Worm (Caenorhabditis elegans) whole organism, young adult: ENCODE data around the gene gpd-3.
A peak's percentile ranks its signal among the peaks of the same experiment; 100 is the strongest.

Experiments used
- B0035.1 ChIP-seq: sonication (generic microtip); optimal IDR thresholded peaks from 2 replicates; lab custom pipeline; 2016; ENCODE audit warnings: missing genetic modification characterization, mild to moderate bottlenecking, missing compliant biosample characterization, missing genotype, missing genetic modification reagents
- F22D6.2 ChIP-seq: sonication (generic microtip); optimal IDR thresholded peaks from 2 replicates; lab custom pipeline; 2016; ENCODE audit warnings: mild to moderate bottlenecking, missing genetic modification characterization, missing compliant biosample characterization
- F55B11.4 ChIP-seq: sonication (generic microtip); optimal IDR thresholded peaks from 2 replicates; lab custom pipeline; 2016; ENCODE audit warnings: missing compliant biosample characterization, missing genetic modification characterization, borderline replicate concordance; ENCODE audit not compliant: insufficient read depth
- K11D2.4 ChIP-seq: fragments of 200-800 bp; sonication (Bioruptor generic); IDR thresholded peaks from 2 replicates; pipeline ENCODE4 v1.3.6; 2022; ENCODE audit warnings: missing genetic modification reagents, missing genetic modification characterization, missing compliant biosample characterization
- T26A5.8 ChIP-seq: sonication (generic microtip); optimal IDR thresholded peaks from 2 replicates; lab custom pipeline; 2016; ENCODE audit warnings: missing genetic modification characterization, missing compliant biosample characterization
- Y79H2A.3 ChIP-seq: fragments of 200-800 bp; sonication (Bioruptor generic); conservative IDR thresholded peaks from 2 replicates; pipeline ENCODE4 v1.3.6; 2022; ENCODE audit warnings: missing genetic modification reagents, missing genetic modification characterization, missing compliant biosample characterization
- ama-1 ChIP-seq, 3 experiments: fragments of 150-350 bp in 1 of 3; sonication (generic microtip) in 2 of 3; optimal IDR thresholded peaks; 2 replicates each; lab custom pipeline; 2014 to 2018; ENCODE audit warnings: missing biosample characterization in 2 of 3, missing genetic modification characterization in 2 of 3, missing genetic modification reagents in 2 of 3
- aptf-2 ChIP-seq: fragments of 200-800 bp; sonication (Bioruptor generic); conservative IDR thresholded peaks from 2 replicates; pipeline ENCODE4 v1.3.6; 2022; ENCODE audit warnings: missing genetic modification reagents, missing genetic modification characterization, missing compliant biosample characterization
- atf-7 ChIP-seq: sonication (generic microtip); optimal IDR thresholded peaks from 2 replicates; lab custom pipeline; 2017; ENCODE audit warnings: mild to moderate bottlenecking, missing genetic modification characterization, missing compliant biosample characterization
- attf-5 ChIP-seq: fragments of 200-800 bp; sonication (Bioruptor generic); optimal IDR thresholded peaks from 2 replicates; lab custom pipeline; 2018; ENCODE audit warnings: mild to moderate bottlenecking, missing genetic modification characterization, missing compliant biosample characterization
- attf-6 ChIP-seq: fragments of 200-800 bp; sonication (Bioruptor generic); IDR thresholded peaks from 2 replicates; pipeline ENCODE4 v1.3.6; 2022; ENCODE audit warnings: missing genetic modification reagents, missing genetic modification characterization, missing compliant biosample characterization
- ccch-3 ChIP-seq: fragments of 200-800 bp; sonication (Bioruptor generic); optimal IDR thresholded peaks from 2 replicates; lab custom pipeline; 2018; ENCODE audit warnings: mild to moderate bottlenecking, missing genetic modification characterization, missing compliant biosample characterization
- cebp-1 ChIP-seq, 2 experiments: fragments of 200-800 bp in 1 of 2; sonication (Bioruptor generic) in 1 of 2; sonication (generic microtip) in 1 of 2; IDR thresholded peaks in 1 of 2; optimal IDR thresholded peaks in 1 of 2; 2 replicates each; pipeline versions ENCODE4 v1.3.6 to Lab custom; 2017 to 2022; ENCODE audit warnings: missing compliant biosample characterization in 2 of 2, missing genetic modification characterization in 2 of 2, mild to moderate bottlenecking in 1 of 2, missing genetic modification reagents in 1 of 2, moderate library complexity in 1 of 2
- ceh-27 ChIP-seq: fragments of 200-800 bp; sonication (Bioruptor generic); optimal IDR thresholded peaks from 2 replicates; lab custom pipeline; 2018; ENCODE audit warnings: mild to moderate bottlenecking, missing genetic modification characterization, moderate library complexity, missing compliant biosample characterization
- ceh-91 ChIP-seq: fragments of 200-800 bp; sonication (Bioruptor generic); IDR thresholded peaks from 2 replicates; pipeline ENCODE4 v1.3.6; 2022; ENCODE audit warnings: missing genetic modification reagents, missing genetic modification characterization, missing compliant biosample characterization
- dpl-1 ChIP-seq: fragments of 150-350 bp; optimal IDR thresholded peaks from 2 replicates; lab custom pipeline; 2014; ENCODE audit warnings: missing biosample characterization, missing genetic modification reagents, missing genetic modification characterization
- egrh-3 ChIP-seq: fragments of 200-800 bp; sonication (Bioruptor generic); IDR thresholded peaks from 2 replicates; pipeline ENCODE4 v1.3.6; 2022; ENCODE audit warnings: missing genetic modification reagents, missing genetic modification characterization, missing compliant biosample characterization
- ets-4 ChIP-seq: fragments of 200-800 bp; sonication (Bioruptor generic); optimal IDR thresholded peaks from 2 replicates; lab custom pipeline; 2018; ENCODE audit warnings: mild to moderate bottlenecking, missing genetic modification characterization, missing compliant biosample characterization
- gei-17 ChIP-seq: fragments of 200-800 bp; sonication (Bioruptor generic); optimal IDR thresholded peaks from 2 replicates; lab custom pipeline; 2018; ENCODE audit warnings: mild to moderate bottlenecking, missing genetic modification characterization, missing compliant biosample characterization
- hlh-12 ChIP-seq: sonication (generic microtip); optimal IDR thresholded peaks from 2 replicates; lab custom pipeline; 2016; ENCODE audit warnings: missing genetic modification characterization, missing compliant biosample characterization
- let-526 ChIP-seq: fragments of 200-800 bp; sonication (Bioruptor generic); IDR thresholded peaks from 2 replicates; pipeline ENCODE4 v1.3.6; 2022; ENCODE audit warnings: missing genetic modification reagents, missing genetic modification characterization, missing compliant biosample characterization
- let-607 ChIP-seq, 2 experiments: fragments of 200-800 bp in 1 of 2; sonication (Bioruptor generic) in 1 of 2; sonication (generic microtip) in 1 of 2; optimal IDR thresholded peaks; 2 replicates each; lab custom pipeline; 2016 to 2018; ENCODE audit warnings: mild to moderate bottlenecking in 2 of 2, missing compliant biosample characterization in 2 of 2, missing genetic modification characterization in 2 of 2, moderate library complexity in 2 of 2, missing genotype in 1 of 2
- lin-54 ChIP-seq: fragments of 200-800 bp; sonication (Bioruptor generic); optimal IDR thresholded peaks from 2 replicates; lab custom pipeline; 2018; ENCODE audit warnings: mild to moderate bottlenecking, missing genetic modification characterization, missing compliant biosample characterization
- lsy-27 ChIP-seq: sonication (generic microtip); optimal IDR thresholded peaks from 2 replicates; lab custom pipeline; 2017; ENCODE audit warnings: missing genetic modification characterization, mild to moderate bottlenecking, missing compliant biosample characterization, antibody characterized with exemption, missing genotype, borderline replicate concordance; ENCODE audit not compliant: insufficient read depth
- madf-10 ChIP-seq: sonication (generic microtip); optimal IDR thresholded peaks from 2 replicates; lab custom pipeline; 2016; ENCODE audit warnings: mild to moderate bottlenecking, missing genetic modification characterization, missing compliant biosample characterization
- madf-3 ChIP-seq: fragments of 200-800 bp; sonication (Bioruptor generic); IDR thresholded peaks from 2 replicates; pipeline ENCODE4 v1.3.6; 2022; ENCODE audit warnings: missing genetic modification reagents, missing genetic modification characterization, missing compliant biosample characterization
- madf-6 ChIP-seq: fragments of 200-800 bp; sonication (Bioruptor generic); IDR thresholded peaks from 2 replicates; pipeline ENCODE4 v1.3.6; 2022; ENCODE audit warnings: missing genetic modification reagents, missing genetic modification characterization, missing compliant biosample characterization
- madf-8 ChIP-seq: fragments of 200-800 bp; sonication (Bioruptor generic); conservative IDR thresholded peaks from 2 replicates; pipeline ENCODE4 v1.3.6; 2022; ENCODE audit warnings: missing genetic modification reagents, missing genetic modification characterization, missing compliant biosample characterization
- nfyb-1 ChIP-seq: fragments of 200-800 bp; sonication (Bioruptor generic); IDR thresholded peaks from 2 replicates; pipeline ENCODE4 v1.3.6; 2022; ENCODE audit warnings: missing genetic modification reagents, missing genetic modification characterization, missing compliant biosample characterization
- nhr-90 ChIP-seq: sonication (generic microtip); optimal IDR thresholded peaks from 2 replicates; lab custom pipeline; 2016; ENCODE audit warnings: missing genotype, mild to moderate bottlenecking, missing genetic modification characterization, missing compliant biosample characterization
- repo-1 ChIP-seq: sonication (generic microtip); optimal IDR thresholded peaks from 2 replicates; lab custom pipeline; 2017; ENCODE audit warnings: mild to moderate bottlenecking, missing genetic modification characterization, missing compliant biosample characterization
- rpc-1 ChIP-seq, 2 experiments: fragments of 150-350 bp in 1 of 2; sonication (generic microtip) in 1 of 2; optimal IDR thresholded peaks; 2 replicates each; lab custom pipeline; 2014 to 2018; ENCODE audit warnings: missing biosample characterization in 1 of 2, missing genetic modification characterization in 1 of 2, missing genetic modification reagents in 1 of 2, missing genotype in 1 of 2
- sdz-38 ChIP-seq: sonication (generic microtip); optimal IDR thresholded peaks from 2 replicates; lab custom pipeline; 2016; ENCODE audit warnings: missing genotype, missing genetic modification characterization, missing compliant biosample characterization
- sea-2 ChIP-seq: fragments of 200-800 bp; sonication (Bioruptor generic); IDR thresholded peaks from 2 replicates; pipeline ENCODE4 v1.3.6; 2022; ENCODE audit warnings: missing genetic modification characterization, missing compliant biosample characterization
- snpc-3.4 ChIP-seq: sonication (generic microtip); optimal IDR thresholded peaks from 2 replicates; lab custom pipeline; 2017; ENCODE audit warnings: missing genetic modification characterization, mild to moderate bottlenecking, missing compliant biosample characterization, antibody characterized with exemption, moderate library complexity, missing genotype, missing genetic modification reagents
- tbp1 ChIP-seq: fragments of 200-800 bp; sonication (Bioruptor generic); optimal IDR thresholded peaks from 2 replicates; lab custom pipeline; 2018; ENCODE audit warnings: mild to moderate bottlenecking, missing genetic modification characterization, missing compliant biosample characterization
- zfh-2 ChIP-seq: fragments of 200-800 bp; sonication (Bioruptor generic); conservative IDR thresholded peaks from 2 replicates; pipeline ENCODE4 v1.3.6; 2022; ENCODE audit warnings: missing genetic modification reagents, missing genetic modification characterization, missing compliant biosample characterization
- ztf-25 ChIP-seq: fragments of 200-800 bp; sonication (Bioruptor generic); IDR thresholded peaks from 2 replicates; pipeline ENCODE4 v1.3.6; 2022; ENCODE audit warnings: missing genetic modification reagents, missing genetic modification characterization, missing compliant biosample characterization
- ztf-26 ChIP-seq: sonication (generic microtip); optimal IDR thresholded peaks from 2 replicates; lab custom pipeline; 2017; ENCODE audit warnings: missing genetic modification characterization, missing compliant biosample characterization
- ztf-3 ChIP-seq: fragments of 200-800 bp; sonication (Bioruptor generic); optimal IDR thresholded peaks from 2 replicates; lab custom pipeline; 2018; ENCODE audit warnings: mild to moderate bottlenecking, missing genetic modification characterization, missing compliant biosample characterization
- ztf-6 ChIP-seq: fragments of 200-800 bp; sonication (Bioruptor generic); IDR thresholded peaks from 2 replicates; pipeline ENCODE4 v1.3.6; 2022; ENCODE audit warnings: missing genetic modification reagents, missing genetic modification characterization, missing compliant biosample characterization

gpd-3 gene

DNA sequence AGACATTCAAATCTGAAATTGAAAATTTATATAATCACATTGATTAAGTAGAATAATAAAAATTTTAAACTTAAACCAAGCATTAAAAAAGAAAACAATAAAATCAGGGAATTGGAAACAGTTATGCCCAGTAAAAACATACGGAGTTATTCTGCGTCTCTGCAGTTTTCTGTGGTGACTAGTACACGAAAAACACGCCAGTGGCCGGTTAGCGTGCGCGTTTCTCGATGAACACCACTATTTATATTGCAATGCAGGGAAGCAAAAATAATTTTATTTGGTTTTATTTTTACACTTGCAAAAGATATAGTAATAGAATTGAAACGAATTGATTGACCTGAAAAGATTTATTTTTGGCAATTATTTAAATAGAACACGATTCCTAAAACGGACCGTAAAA is 13.3 kb downstream of the gpd-3 start, which contains the start of gene sec-3 (continued):
- no peak for TF ChIP-seq cebp-1 (GFP tag; IDR thresholded peaks at IDR 0.05; lab: Robert Waterston, UW)
- TF ChIP-seq cebp-1 (tag; optimal IDR thresholded peaks at IDR 0.05; lab: Kevin White, UChicago), result peak; percentile 83
- TF ChIP-seq snpc-3.4, result peak; percentile 9
- peak; percentile 85 for TF ChIP-seq repo-1 (tag; lab: Kevin White, UChicago)
- TF ChIP-seq madf-8, result no peak
- peak; percentile 52 for TF ChIP-seq madf-10
- TF ChIP-seq lsy-27 (tag; lab: Kevin White, UChicago), result no peak
- TF ChIP-seq K11D2.4 (GFP tag; lab: Robert Waterston, UW), result peak; percentile 77; the same call in 1 of the 2 replicates
- peak; percentile 14 for TF ChIP-seq dpl-1 (GFP tag; lab: Kevin White, UChicago)
- TF ChIP-seq nhr-90, result peak; percentile 31
- TF ChIP-seq sdz-38, result no peak
- no peak for TF ChIP-seq ets-4 (GFP tag; lab: Kevin White, UChicago)
- TF ChIP-seq nfyb-1 (GFP tag; lab: Robert Waterston, UW), result peak; percentile 59; the same call in 1 of the 2 replicates
- no peak for TF ChIP-seq hlh-12
- TF ChIP-seq ztf-6, result no peak
- TF ChIP-seq lin-54, result peak; percentile 61
- TF ChIP-seq gei-17 (GFP tag; lab: Kevin White, UChicago), result peak; percentile 51
- no peak for TF ChIP-seq rpc-1 (optimal IDR thresholded peaks at IDR 0.05; lab: Kevin White, UChicago)
- no peak for TF ChIP-seq rpc-1 (tag; optimal IDR thresholded peaks at IDR 0.05; lab: Kevin White, UChicago)
- peak; percentile 21 for TF ChIP-seq ceh-27 (GFP tag; lab: Kevin White, UChicago)
- no peak for TF ChIP-seq atf-7 (tag; lab: Kevin White, UChicago)
- TF ChIP-seq ztf-3 (GFP tag; lab: Kevin White, UChicago), result no peak
- TF ChIP-seq attf-5 (GFP tag; lab: Kevin White, UChicago), result peak; percentile 84
- TF ChIP-seq attf-6 (GFP tag; lab: Robert Waterston, UW), result no peak
- no peak for TF ChIP-seq Y79H2A.3
- TF ChIP-seq ztf-26 (tag; lab: Kevin White, UChicago), result peak; percentile 36
- no peak for TF ChIP-seq ccch-3 (GFP tag; lab: Kevin White, UChicago)
- TF ChIP-seq sea-2 (GFP tag; lab: Robert Waterston, UW), result no peak
- TF ChIP-seq F55B11.4 (tag; lab: Kevin White, UChicago), result no peak
- TF ChIP-seq let-607 (tag; optimal IDR thresholded peaks at IDR 0.05; lab: Kevin White, UChicago), result peak; percentile 10 to 42
- TF ChIP-seq F22D6.2 (tag; lab: Kevin White, UChicago), result peak; percentile 42
- no peak for TF ChIP-seq ama-1 (optimal IDR thresholded peaks at IDR 0.05; lab: Kevin White, UChicago)
- TF ChIP-seq ama-1 (GFP tag; optimal IDR thresholded peaks at IDR 0.05; lab: Kevin White, UChicago), result no peak
- TF ChIP-seq ztf-25 (GFP tag; lab: Robert Waterston, UW), result no peak
- no peak for TF ChIP-seq madf-3 (GFP tag; lab: Robert Waterston, UW)
- 0 out of 2 replicates have a peak, but pooled peaks have one; percentile 12 for TF ChIP-seq let-526 (GFP tag; lab: Robert Waterston, UW)
- TF ChIP-seq tbp1, result peak; percentile 52
- no peak for TF ChIP-seq aptf-2 (GFP tag; lab: Robert Waterston, UW)
- no peak for TF ChIP-seq madf-6 (GFP tag; lab: Robert Waterston, UW)
- no peak for TF ChIP-seq ceh-91 (GFP tag; lab: Robert Waterston, UW)
- no peak for TF ChIP-seq egrh-3 (GFP tag; lab: Robert Waterston, UW)

DNA sequence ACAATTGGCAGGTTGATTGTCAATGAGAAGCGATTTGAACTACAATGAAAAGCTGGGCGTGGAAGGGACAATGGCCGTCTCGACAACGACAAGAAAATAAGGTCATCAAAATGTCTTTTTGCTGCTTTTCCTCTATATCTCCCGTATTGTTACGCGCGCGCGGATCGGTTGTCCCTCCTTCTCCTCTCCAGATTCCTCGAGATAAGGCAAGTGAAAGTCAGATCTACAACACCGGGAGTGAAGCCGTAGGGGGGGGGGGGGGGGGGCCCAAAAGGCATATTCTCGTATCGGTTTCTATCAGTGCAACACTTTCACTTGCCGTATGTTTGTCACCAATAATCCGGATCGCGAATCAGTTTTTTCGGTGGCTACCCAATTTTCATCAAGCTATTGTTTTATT is 18.8 kb downstream of the gpd-3 start, which contains the start of gene wrt-2:
wrt-2 (minus strand) TSS at position 46 of the 400 bp plus-strand sequence.
- TF ChIP-seq B0035.1 (tag; lab: Kevin White, UChicago) (no peak), Y79H2A.3 (no peak), T26A5.8 (tag; lab: Kevin White, UChicago) (no peak), zfh-2 (GFP tag; lab: Robert Waterston, UW) (peak; percentile 60)
